Fruit fly (Drosophila melanogaster): Measurements from ENCODE around the gene Naa15-16.

Naa15-16 gene

DNA sequence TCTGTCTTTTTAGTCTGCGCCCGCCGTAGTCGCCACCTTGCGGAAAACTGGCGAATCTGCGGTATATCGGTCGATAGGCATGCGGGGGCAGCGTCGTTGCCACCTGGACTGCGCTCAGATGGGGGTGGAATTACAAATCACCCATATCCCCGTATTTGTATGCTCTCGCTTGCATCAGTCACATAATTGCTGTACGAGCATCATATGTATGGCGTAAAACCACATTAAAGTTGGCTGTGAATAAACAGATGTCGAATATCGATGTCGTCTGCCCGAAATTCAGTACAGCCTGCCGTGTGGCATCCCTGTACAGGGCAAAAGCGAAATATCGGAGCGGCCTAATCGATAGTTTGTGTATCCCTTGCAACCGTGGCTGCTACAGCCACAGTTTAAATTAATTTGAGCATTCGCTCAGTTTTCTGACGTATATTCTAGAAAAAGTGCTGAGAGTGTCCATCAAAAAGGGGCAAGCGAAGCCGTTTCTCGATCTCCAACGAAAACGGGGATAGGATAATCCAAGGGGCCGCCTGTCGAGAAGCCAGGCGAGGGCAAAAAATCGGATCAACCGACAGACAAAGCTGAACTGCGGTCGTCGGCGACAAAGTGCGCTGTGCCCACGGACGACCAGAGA lies 42.1 kb downstream of the Naa15-16 start, which contains the start of the genes Idh3a and CoRest (continued):
- no peak for TF ChIP-seq Meics (GFP tag; optimal IDR thresholded peaks at IDR 0.05)
- TF ChIP-seq ham (GFP tag; IDR thresholded peaks at IDR 0.05), result no peak
- TF ChIP-seq disco-r (GFP tag; optimal IDR thresholded peaks at IDR 0.05), result no peak
- peak; percentile 14 for TF ChIP-seq nerfin-1 (tag; optimal IDR thresholded peaks at IDR 0.05)
- TF ChIP-seq Ets65A (GFP tag), result peak; percentile 86
- TF ChIP-seq org-1 (GFP tag; optimal IDR thresholded peaks at IDR 0.05), result no peak
- TF ChIP-seq Hmx (GFP tag; optimal IDR thresholded peaks at IDR 0.05), result no peak
- no peak for TF ChIP-seq CG12744 (GFP tag; optimal IDR thresholded peaks at IDR 0.05)
- TF ChIP-seq CG3726 (GFP tag; IDR thresholded peaks at IDR 0.05), result no peak
- no peak for TF ChIP-seq CG3281 (GFP tag; optimal IDR thresholded peaks at IDR 0.05)
- TF ChIP-seq Neu2 (GFP tag; optimal IDR thresholded peaks at IDR 0.05; ENCODE audit: borderline replicate concordance), result no peak
- TF ChIP-seq CG8089 (GFP tag; optimal IDR thresholded peaks at IDR 0.05), result no peak
- peak; percentile 58 for TF ChIP-seq MBD-R2 (GFP tag; IDR thresholded peaks at IDR 0.05)
- no peak for TF ChIP-seq odd (GFP tag; optimal IDR thresholded peaks at IDR 0.05)
- TF ChIP-seq sob (GFP tag; IDR thresholded peaks at IDR 0.05), result no peak
- no peak for TF ChIP-seq bab2 (GFP tag; optimal IDR thresholded peaks at IDR 0.05)
- no peak for TF ChIP-seq az2 (GFP tag; optimal IDR thresholded peaks at IDR 0.05)
- no peak for TF ChIP-seq slp2 (GFP tag; optimal IDR thresholded peaks at IDR 0.05)
- TF ChIP-seq Hmr (GFP tag; optimal IDR thresholded peaks at IDR 0.05), result no peak
- TF ChIP-seq CG1024 (GFP tag; IDR thresholded peaks at IDR 0.05), result no peak
- peak; percentile 27; the same call in 1 of the 2 replicates for TF ChIP-seq ato (GFP tag; IDR thresholded peaks at IDR 0.05; ENCODE audit: partially characterized antibody)
- peak; percentile 50 for TF ChIP-seq mam (GFP tag; optimal IDR thresholded peaks at IDR 0.05)
- TF ChIP-seq CG1792 (GFP tag; optimal IDR thresholded peaks at IDR 0.05), result no peak
- no peak for TF ChIP-seq btn (GFP tag; optimal IDR thresholded peaks at IDR 0.05)
- TF ChIP-seq CG10462 (GFP tag; optimal IDR thresholded peaks at IDR 0.05), result no peak
- no peak for TF ChIP-seq dmrt99B (tag; optimal IDR thresholded peaks at IDR 0.05)
- TF ChIP-seq Awh (GFP tag; IDR thresholded peaks at IDR 0.05), result no peak
- no peak for TF ChIP-seq CG17568 (GFP tag; optimal IDR thresholded peaks at IDR 0.05)
- no peak for TF ChIP-seq sr (GFP tag; IDR thresholded peaks at IDR 0.05)
- TF ChIP-seq ERR (GFP tag; optimal IDR thresholded peaks at IDR 0.05), result no peak
- peak; percentile 12 for TF ChIP-seq CG13424 (tag; optimal IDR thresholded peaks at IDR 0.05)
- TF ChIP-seq CG18011 (GFP tag; optimal IDR thresholded peaks at IDR 0.05), result no peak
- no peak for TF ChIP-seq gro (GFP tag; optimal IDR thresholded peaks at IDR 0.05)
- TF ChIP-seq CG9797 (GFP tag; optimal IDR thresholded peaks at IDR 0.05), result peak; percentile 42
- TF ChIP-seq CG10147 (GFP tag; optimal IDR thresholded peaks at IDR 0.05), result no peak
- peak; percentile 15 for TF ChIP-seq Camta (GFP tag; optimal IDR thresholded peaks at IDR 0.05)
- peak in 1 of 2 experiments; percentile 61 for TF ChIP-seq tll (GFP tag; optimal IDR thresholded peaks at IDR 0.05)
- TF ChIP-seq fd3F (GFP tag; optimal IDR thresholded peaks at IDR 0.05), result no peak
- TF ChIP-seq Bteb2 (GFP tag; optimal IDR thresholded peaks at IDR 0.05), result no peak
- TF ChIP-seq lbe (GFP tag; optimal IDR thresholded peaks at IDR 0.05), result no peak
- peak; percentile 17 for TF ChIP-seq Dad (GFP tag; optimal IDR thresholded peaks at IDR 0.05)
- TF ChIP-seq zen (tag; optimal IDR thresholded peaks at IDR 0.05), result no peak
- TF ChIP-seq gcm (GFP tag; optimal IDR thresholded peaks at IDR 0.05), result peak; percentile 68
- no peak for TF ChIP-seq CG12299 (tag; optimal IDR thresholded peaks at IDR 0.05)
- peak; percentile 21 for TF ChIP-seq grau (tag; optimal IDR thresholded peaks at IDR 0.05)
- TF ChIP-seq CG9817 (tag; optimal IDR thresholded peaks at IDR 0.05), result peak; percentile 48
- peak; percentile 54 for TF ChIP-seq row (GFP tag; IDR thresholded peaks at IDR 0.05)
- TF ChIP-seq slbo (GFP tag; IDR thresholded peaks at IDR 0.05), result peak; percentile 39; the same call in 1 of the 2 replicates
- no peak for TF ChIP-seq CG15479 (GFP tag; optimal IDR thresholded peaks at IDR 0.05)
- TF ChIP-seq Bdp1 (GFP tag; optimal IDR thresholded peaks at IDR 0.05), result no peak

Data from whole organism, embryonic.